Worm (Caenorhabditis elegans) whole organism, L4/young adult: ENCODE results near the gene R05C11.4.

ENCODE experiments used
- dao-5 ChIP-seq: sonication (generic microtip); optimal IDR thresholded peaks from 2 replicates; lab custom pipeline; 2016; ENCODE audit warnings: missing genotype, missing genetic modification characterization, moderate library complexity, missing compliant biosample characterization
- him-1 ChIP-seq: sonication (generic microtip); optimal IDR thresholded peaks from 2 replicates; lab custom pipeline; 2016; ENCODE audit warnings: missing genotype, missing genetic modification reagents, missing genetic modification characterization, missing compliant biosample characterization

DNA sequence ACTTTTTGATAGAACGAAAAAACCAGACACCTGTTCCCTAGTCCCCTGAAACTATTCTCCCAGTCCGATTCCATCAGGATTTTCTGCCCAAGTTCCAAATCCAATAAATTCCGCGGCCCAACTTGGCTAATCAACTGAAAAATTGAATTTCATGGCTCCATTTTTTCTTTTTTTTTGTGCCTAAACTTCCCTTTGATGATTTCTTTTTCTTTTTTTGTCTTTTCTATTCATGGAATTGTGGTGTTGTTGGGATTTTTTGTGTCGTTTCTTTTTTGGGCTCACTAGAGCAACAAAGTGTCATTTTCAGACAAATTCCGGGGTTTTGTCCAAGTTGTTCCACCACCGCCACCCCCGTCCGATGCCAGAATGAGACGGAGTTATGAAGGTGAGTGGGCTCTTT is 14.6 kb downstream of the R05C11.4 start, which contains the start of gene arrd-26:
- TF ChIP-seq him-1 (tag; lab: Kevin White, UChicago) (no peak), dao-5 (tag; lab: Kevin White, UChicago) (no peak)
